Fruit fly (Drosophila melanogaster) whole organism, prepupa: ENCODE data around the gene ntc.

ENCODE experiments used
- CG7368 ChIP-seq: fragments of 200-800 bp; sonication (Bioruptor generic); optimal IDR thresholded peaks from 3 replicates; lab custom pipeline; 2016; ENCODE audit warnings: missing biosample characterization, missing genetic modification characterization
- Eip78C ChIP-seq: fragments of 200-800 bp; sonication (Bioruptor generic); peaks from one replicate; lab custom pipeline; 2016; ENCODE audit warnings: missing biosample characterization, missing genetic modification characterization
- Smox ChIP-seq: fragments of 200-800 bp; sonication (Bioruptor generic); optimal IDR thresholded peaks from 3 replicates; lab custom pipeline; 2016; ENCODE audit warnings: missing biosample characterization, missing genetic modification characterization

DNA sequence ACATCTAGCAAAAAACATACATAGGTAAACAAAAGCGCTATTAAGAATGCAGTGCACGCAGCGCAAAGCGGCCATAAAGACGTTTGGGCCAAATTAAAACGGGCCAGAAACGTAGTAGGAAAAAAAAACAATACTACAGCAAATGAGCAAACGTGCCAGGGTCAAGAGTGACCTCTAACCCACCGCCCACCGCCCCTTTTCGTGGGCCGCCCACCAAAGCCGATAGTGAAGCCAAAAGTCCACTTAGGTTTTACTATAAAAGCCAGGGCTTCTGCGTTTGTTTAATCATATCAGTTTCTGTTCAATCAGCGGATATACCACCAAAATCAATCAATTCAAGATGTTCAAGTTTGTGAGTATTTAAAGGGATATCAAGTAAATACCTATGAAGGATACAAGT, 15.8 kb downstream of the ntc start, which contains the start of gene CG32266:
- TF ChIP-seq Eip78C (no peak), Smox (GFP tag; lab: Kevin White, UChicago) (no peak), CG7368 (GFP tag; lab: Kevin White, UChicago) (no peak)
